Worm (Caenorhabditis elegans) whole organism, L2 larva: ENCODE data around the gene dnpp-1.
A peak's percentile ranks its signal among the peaks of the same experiment; 100 is the strongest.

Source experiments
- F13H6.1 ChIP-seq: sonication (generic microtip); optimal IDR thresholded peaks from 2 replicates; lab custom pipeline; 2016; ENCODE audit warnings: missing genetic modification characterization, missing compliant biosample characterization
- R02D3.7 ChIP-seq: fragments of 150-350 bp; optimal IDR thresholded peaks from 2 replicates; lab custom pipeline; 2014; ENCODE audit warnings: missing biosample characterization, missing genetic modification characterization
- ZK546.5 ChIP-seq: sonication (generic microtip); optimal IDR thresholded peaks from 2 replicates; lab custom pipeline; 2017; ENCODE audit warnings: missing biosample characterization, missing genetic modification characterization
- alr-1 ChIP-seq: fragments of 150-350 bp; optimal IDR thresholded peaks from 2 replicates; lab custom pipeline; 2014; ENCODE audit warnings: missing biosample characterization, missing genetic modification characterization
- blmp-1 ChIP-seq: sonication (generic microtip); optimal IDR thresholded peaks from 2 replicates; lab custom pipeline; 2017; ENCODE audit warnings: missing genetic modification characterization, mild to moderate bottlenecking, missing compliant biosample characterization, antibody characterized with exemption, moderate library complexity; ENCODE audit not compliant: insufficient read depth
- elt-1 ChIP-seq: fragments of 150-350 bp; optimal IDR thresholded peaks from 2 replicates; lab custom pipeline; 2014; ENCODE audit warnings: missing biosample characterization, missing genetic modification characterization
- fos-1 ChIP-seq: fragments of 150-350 bp; optimal IDR thresholded peaks from 2 replicates; lab custom pipeline; 2014; ENCODE audit warnings: missing biosample characterization, missing genetic modification characterization
- mab-5 ChIP-seq: fragments of 150-350 bp; optimal IDR thresholded peaks from 2 replicates; lab custom pipeline; 2014; ENCODE audit warnings: missing biosample characterization, missing genetic modification characterization
- mbf-1 ChIP-seq: sonication (generic microtip); optimal IDR thresholded peaks from 2 replicates; lab custom pipeline; 2017; ENCODE audit warnings: missing biosample characterization, missing genetic modification characterization
- nhr-11 ChIP-seq: fragments of 150-350 bp; optimal IDR thresholded peaks from 2 replicates; lab custom pipeline; 2014; ENCODE audit warnings: missing biosample characterization, missing genetic modification characterization
- nhr-129 ChIP-seq: fragments of 150-350 bp; optimal IDR thresholded peaks from 2 replicates; lab custom pipeline; 2014; ENCODE audit warnings: missing biosample characterization, missing genetic modification characterization
- nhr-21 ChIP-seq: fragments of 150-350 bp; optimal IDR thresholded peaks from 2 replicates; lab custom pipeline; 2014; ENCODE audit warnings: missing biosample characterization, missing genetic modification characterization
- nhr-23 ChIP-seq: fragments of 150-350 bp; optimal IDR thresholded peaks from 2 replicates; lab custom pipeline; 2014; ENCODE audit warnings: missing biosample characterization, missing genetic modification reagents, missing genetic modification characterization
- nhr-25 ChIP-seq: fragments of 150-350 bp; sonication (generic microtip); optimal IDR thresholded peaks from 3 replicates; lab custom pipeline; 2014; ENCODE audit warnings: missing biosample characterization, missing genetic modification characterization
- sem-4 ChIP-seq: fragments of 150-350 bp; optimal IDR thresholded peaks from 2 replicates; lab custom pipeline; 2014; ENCODE audit warnings: missing biosample characterization, missing genetic modification reagents, missing genetic modification characterization
- skn-1 ChIP-seq: sonication (generic microtip); optimal IDR thresholded peaks from 2 replicates; lab custom pipeline; 2017; ENCODE audit warnings: missing biosample characterization, missing genetic modification characterization
- sma-3 ChIP-seq: sonication (generic microtip); optimal IDR thresholded peaks from 2 replicates; lab custom pipeline; 2016; ENCODE audit warnings: missing genetic modification reagents, missing genetic modification characterization, missing compliant biosample characterization
- sma-9 ChIP-seq, 2 experiments: fragments of 150-350 bp in 1 of 2; sonication (generic microtip) in 1 of 2; optimal IDR thresholded peaks; 2 replicates each; lab custom pipeline; 2014 to 2016; ENCODE audit warnings: missing genetic modification characterization in 2 of 2, mild to moderate bottlenecking in 1 of 2, missing biosample characterization in 1 of 2, missing compliant biosample characterization in 1 of 2, missing genetic modification reagents in 1 of 2, moderate library complexity in 1 of 2
- snpc-4 ChIP-seq: fragments of 150-350 bp; optimal IDR thresholded peaks from 2 replicates; lab custom pipeline; 2014; ENCODE audit warnings: missing biosample characterization, missing genetic modification characterization

dnpp-1 gene

DNA sequence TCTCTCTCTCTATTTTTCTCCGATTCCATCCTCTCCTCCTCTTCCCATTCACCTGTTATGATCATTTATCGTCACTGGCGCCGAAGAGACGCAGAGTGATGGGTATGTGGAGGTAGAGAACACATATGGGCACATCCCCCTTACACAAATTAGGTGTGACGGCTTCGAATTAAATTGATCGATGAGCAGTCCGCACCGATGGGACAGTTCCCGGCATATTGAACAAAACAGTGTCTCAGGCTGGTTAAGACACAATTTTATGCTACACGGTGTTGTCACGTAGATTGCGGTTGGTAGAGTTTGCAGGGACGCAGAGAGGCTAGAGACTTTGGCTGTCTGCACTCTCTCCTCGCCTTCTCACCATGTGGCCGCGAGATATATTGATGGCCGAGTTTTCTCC, 48.8 kb downstream of the dnpp-1 start, which contains the start of gene R12B2.7:
R12B2.7 (plus strand) TSS at position 247 of the 400 bp plus-strand sequence.
- TF ChIP-seq nhr-129 (tag; lab: Kevin White, UChicago) (no peak), sma-3 (peak; percentile 34), elt-1 (no peak), nhr-23 (tag; lab: Kevin White, UChicago) (no peak), nhr-25 (peak; percentile 6), F13H6.1 (peak; percentile 11), nhr-11 (tag; lab: Kevin White, UChicago) (no peak), alr-1 (no peak), nhr-21 (tag; lab: Kevin White, UChicago) (peak; percentile 15), sma-9 (GFP tag; optimal IDR thresholded peaks at IDR 0.05; lab: Kevin White, UChicago) (peak; percentile 48), sma-9 (tag; optimal IDR thresholded peaks at IDR 0.05; lab: Kevin White, UChicago) (no peak), R02D3.7 (tag; lab: Kevin White, UChicago) (no peak)

DNA sequence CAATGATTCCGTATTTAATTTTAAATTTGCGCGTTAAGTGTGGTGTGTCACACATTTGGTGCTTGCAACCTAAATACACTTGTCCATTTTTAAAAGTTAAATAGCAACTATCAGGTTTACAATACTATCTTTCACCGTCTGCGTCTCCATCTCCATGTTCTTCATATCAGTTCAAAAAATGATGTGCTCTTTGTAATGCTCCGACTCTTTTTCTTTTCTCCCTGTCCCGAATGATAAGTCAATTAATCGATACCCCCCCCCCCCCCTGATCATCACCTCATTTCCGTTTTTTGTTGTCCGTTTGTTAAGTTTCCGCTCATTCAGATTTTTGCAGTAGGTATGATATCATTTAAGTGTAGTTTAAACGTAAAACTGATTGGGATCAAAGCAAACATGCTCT, 49.5 kb downstream of the dnpp-1 start:
- TF ChIP-seq mbf-1 = no peak
- TF ChIP-seq sma-9 (GFP tag; optimal IDR thresholded peaks at IDR 0.05; lab: Kevin White, UChicago) = peak; percentile 64
- no peak for TF ChIP-seq sma-9 (tag; optimal IDR thresholded peaks at IDR 0.05; lab: Kevin White, UChicago)
- TF ChIP-seq fos-1 (tag; lab: Kevin White, UChicago) = peak; percentile 25
- no peak for TF ChIP-seq mab-5 (tag; lab: Kevin White, UChicago)

DNA sequence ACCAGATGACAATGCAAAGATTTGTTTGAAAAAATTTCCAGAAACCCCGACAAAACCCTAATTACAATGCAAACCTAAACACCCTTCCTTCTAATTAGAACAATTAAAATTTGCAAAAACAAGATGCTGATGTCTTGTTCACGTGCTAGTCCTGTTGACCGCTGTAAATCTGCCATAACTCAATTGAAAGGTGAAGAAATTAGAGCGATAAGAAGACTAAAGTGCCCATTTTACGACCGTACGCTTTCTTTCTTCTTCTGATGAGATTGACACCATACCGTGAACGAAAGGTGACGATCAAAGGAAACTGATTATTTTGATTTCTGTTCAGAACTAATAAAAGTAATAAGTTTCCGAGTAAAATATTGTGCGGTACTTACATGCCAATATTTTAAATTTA, 50.1 kb downstream of the dnpp-1 start:
- no peak for TF ChIP-seq sma-3
- TF ChIP-seq sem-4 (tag; lab: Kevin White, UChicago) = peak; percentile 2

DNA sequence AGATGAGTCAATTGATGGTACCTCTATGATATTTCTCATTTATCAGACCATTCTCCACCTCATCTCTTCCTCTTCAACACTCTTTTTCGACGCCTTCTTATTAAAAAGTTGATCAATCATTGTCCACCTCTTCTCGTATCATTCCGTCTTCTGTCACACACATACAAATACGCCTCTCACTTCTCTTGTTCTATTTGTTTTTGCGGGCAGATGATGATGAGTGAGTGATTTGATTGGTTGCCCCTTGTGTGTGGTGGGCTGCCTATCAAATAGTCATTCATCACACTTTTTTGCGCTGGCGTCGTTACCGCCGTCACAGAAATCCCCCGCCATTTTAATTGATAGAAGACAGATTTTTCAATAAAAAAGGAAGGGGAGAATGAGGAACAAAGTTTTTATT, 50.9 kb downstream of the dnpp-1 start:
- peak; percentile 33 for TF ChIP-seq nhr-21 (tag; lab: Kevin White, UChicago)
- TF ChIP-seq mbf-1 = no peak
- peak; percentile 75 for TF ChIP-seq sma-3
- peak; percentile 33 for TF ChIP-seq nhr-25
- peak; percentile 9 for TF ChIP-seq F13H6.1
- no peak for TF ChIP-seq R02D3.7 (tag; lab: Kevin White, UChicago)
- TF ChIP-seq sma-9 (GFP tag; optimal IDR thresholded peaks at IDR 0.05; lab: Kevin White, UChicago) = peak; percentile 21
- no peak for TF ChIP-seq sma-9 (tag; optimal IDR thresholded peaks at IDR 0.05; lab: Kevin White, UChicago)
- no peak for TF ChIP-seq nhr-129 (tag; lab: Kevin White, UChicago)
- peak; percentile 42 for TF ChIP-seq fos-1 (tag; lab: Kevin White, UChicago)

DNA sequence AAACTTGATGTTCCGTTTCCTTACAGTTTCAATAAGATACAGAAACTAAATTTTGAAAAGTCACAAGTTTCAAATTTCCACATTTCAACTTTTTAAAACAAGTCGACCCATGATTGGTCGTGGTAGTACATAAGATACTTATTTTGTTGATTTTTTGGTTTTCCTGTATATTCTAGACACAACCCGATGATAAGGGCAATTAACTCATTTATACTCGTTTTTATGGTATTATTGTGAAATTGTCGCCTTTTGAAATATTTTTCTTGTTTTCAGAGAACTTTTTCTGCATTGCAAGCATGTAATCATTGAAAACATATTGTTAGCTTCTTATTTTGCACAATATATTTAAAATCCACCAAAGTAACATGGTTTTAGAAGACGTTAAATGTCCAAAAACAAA, 51.6 kb downstream of the dnpp-1 start:
- TF ChIP-seq ZK546.5 = no peak
- TF ChIP-seq blmp-1 (tag; lab: Kevin White, UChicago) = no peak
- TF ChIP-seq snpc-4 (tag; lab: Kevin White, UChicago) = no peak
- no peak for TF ChIP-seq skn-1
